Worm (Caenorhabditis elegans): ENCODE results near the gene epg-6.
A peak's percentile ranks its signal among the peaks of the same experiment; 100 is the strongest.

The epg-6 gene

DNA sequence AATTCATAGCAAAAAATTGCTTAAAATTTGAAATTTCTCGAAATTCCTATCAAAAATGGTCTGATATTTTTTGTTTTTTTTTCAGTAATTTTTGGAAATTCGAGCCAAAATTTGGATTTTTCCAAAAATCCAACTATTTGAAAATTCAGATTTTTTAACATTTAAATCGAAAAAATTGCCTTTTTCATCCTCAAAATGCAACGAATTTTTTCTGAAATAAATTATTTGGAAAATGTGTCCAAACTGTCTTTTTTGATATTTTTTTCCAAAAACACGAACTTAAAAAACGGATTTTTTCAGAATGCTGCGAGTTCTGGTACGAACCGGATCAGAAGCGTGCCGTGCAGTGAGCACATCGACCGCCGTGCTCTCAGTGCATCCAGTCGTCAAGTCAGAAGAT, 15.2 kb upstream of the epg-6 start, which contains the start of gene mrpl-22:
Gene mrpl-22 (plus strand): TSS at position 301 of the 400 bp plus-strand sequence.
- TF ChIP-seq fkh-10 (GFP tag; optimal IDR thresholded peaks at IDR 0.05) (no peak), egl-5 (tag; optimal IDR thresholded peaks at IDR 0.05) (no peak), ceh-16 (tag; optimal IDR thresholded peaks at IDR 0.05) (no peak), ceh-9 (tag; optimal IDR thresholded peaks at IDR 0.05) (no peak), ceh-28 (tag; optimal IDR thresholded peaks at IDR 0.05) (no peak), fos-1 (tag; optimal IDR thresholded peaks at IDR 0.05) (no peak)

DNA sequence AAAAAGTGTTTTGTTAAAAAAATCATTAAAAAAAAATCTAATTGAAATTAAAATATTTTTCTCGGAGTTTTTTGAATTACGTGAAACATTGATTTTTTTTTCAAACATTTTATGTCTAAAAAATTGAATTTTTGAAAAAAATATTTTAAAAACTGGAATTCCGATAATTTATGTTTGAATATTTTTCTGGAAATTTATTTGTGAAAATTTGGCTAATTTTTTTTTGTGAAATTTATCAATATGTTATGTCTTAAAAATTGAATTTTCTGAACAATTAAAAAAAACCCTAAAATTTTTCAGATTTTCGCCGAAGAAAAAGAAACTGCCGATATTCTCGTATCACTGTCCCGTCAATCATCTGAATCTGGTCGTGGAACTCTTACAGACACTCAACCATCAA, 12.3 kb upstream of the epg-6 start, which contains the start of gene Y39A1A.24:
Gene Y39A1A.24 (plus strand): TSS at position 301 of the 400 bp plus-strand sequence.
- TF ChIP-seq ceh-82 (tag; optimal IDR thresholded peaks at IDR 0.05) = no peak
- no peak for TF ChIP-seq nhr-25 (tag; optimal IDR thresholded peaks at IDR 0.05)
- TF ChIP-seq snpc-4 (tag; optimal IDR thresholded peaks at IDR 0.05) = no peak
- no peak for TF ChIP-seq ceh-28 (tag; optimal IDR thresholded peaks at IDR 0.05)
- no peak for TF ChIP-seq skn-1 (tag; optimal IDR thresholded peaks at IDR 0.05)
- no peak for TF ChIP-seq R02D3.7 (tag; optimal IDR thresholded peaks at IDR 0.05)
- no peak for TF ChIP-seq nhr-43 (tag; optimal IDR thresholded peaks at IDR 0.05; ENCODE audit: poor library complexity, severe bottlenecking)

DNA sequence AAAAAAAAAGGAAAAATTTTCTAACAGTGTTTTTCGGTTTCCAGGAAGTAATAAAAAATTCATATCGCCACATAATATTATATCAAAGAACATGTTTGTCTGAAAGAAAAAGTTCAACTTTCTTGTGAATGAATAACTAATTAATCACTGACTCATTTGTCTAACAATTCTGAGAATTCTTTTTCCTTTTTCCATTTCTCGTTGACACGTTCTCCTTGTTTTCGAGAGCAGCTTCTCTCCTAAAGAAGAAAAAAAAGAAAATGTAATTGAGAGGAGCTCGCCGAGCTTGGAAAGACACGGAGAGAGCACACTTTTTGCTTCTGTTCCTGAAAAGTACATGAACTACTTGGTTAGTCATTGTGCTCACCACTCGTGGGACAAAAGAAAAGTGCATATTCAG, 8.2 kb upstream of the epg-6 start:
- no peak for TF ChIP-seq nhr-43 (tag; optimal IDR thresholded peaks at IDR 0.05; ENCODE audit: poor library complexity, severe bottlenecking)
- TF ChIP-seq nfya-1 (tag; optimal IDR thresholded peaks at IDR 0.05; ENCODE audit: insufficient read depth) = peak; percentile 19

DNA sequence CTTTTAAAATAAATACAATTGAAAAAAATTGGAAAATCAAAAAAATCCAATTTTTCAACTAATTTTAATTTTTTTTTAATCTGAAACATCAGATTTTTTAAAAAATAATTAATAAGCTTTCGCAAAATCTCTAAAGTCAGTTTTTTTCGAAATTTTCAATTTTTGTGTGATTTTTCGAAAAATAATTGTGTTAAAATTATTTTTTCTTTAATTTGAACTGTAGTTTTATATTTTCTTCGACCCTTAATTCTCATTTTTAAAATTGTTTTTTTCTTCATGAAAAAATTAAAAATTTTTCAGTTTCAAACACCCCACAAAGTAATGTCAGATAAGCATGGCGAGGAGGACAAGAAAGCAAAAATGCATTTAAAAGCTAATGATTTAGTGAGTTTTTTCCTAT, 5.1 kb upstream of the epg-6 start, which contains the start of gene rabx-5:
Gene rabx-5 (plus strand): TSS at position 301 of the 400 bp plus-strand sequence.
- TF ChIP-seq unc-62 (GFP tag; optimal IDR thresholded peaks at IDR 0.05) (no peak), nhr-11 (tag; optimal IDR thresholded peaks at IDR 0.05) (no peak), ztf-4 (tag; optimal IDR thresholded peaks at IDR 0.05) (no peak), lin-39 (tag; optimal IDR thresholded peaks at IDR 0.05) (no peak), elt-1 (tag; optimal IDR thresholded peaks at IDR 0.05) (no peak), ceh-16 (tag; optimal IDR thresholded peaks at IDR 0.05) (no peak), nhr-76 (tag; optimal IDR thresholded peaks at IDR 0.05) (no peak), hmg-11 (tag; optimal IDR thresholded peaks at IDR 0.05) (no peak), egl-5 (tag; optimal IDR thresholded peaks at IDR 0.05) (no peak), pqm-1 (tag; optimal IDR thresholded peaks at IDR 0.05) (no peak), nfya-1 (tag; optimal IDR thresholded peaks at IDR 0.05; ENCODE audit: insufficient read depth) (no peak), ceh-9 (tag; optimal IDR thresholded peaks at IDR 0.05) (no peak), ama-1 (optimal IDR thresholded peaks at IDR 0.05) (no peak), sea-2 (GFP tag; optimal IDR thresholded peaks at IDR 0.05) (no peak), mml-1 (tag; optimal IDR thresholded peaks at IDR 0.05) (no peak), nhr-43 (tag; optimal IDR thresholded peaks at IDR 0.05; ENCODE audit: poor library complexity, severe bottlenecking) (no peak), unc-39 (tag; optimal IDR thresholded peaks at IDR 0.05) (no peak)

DNA sequence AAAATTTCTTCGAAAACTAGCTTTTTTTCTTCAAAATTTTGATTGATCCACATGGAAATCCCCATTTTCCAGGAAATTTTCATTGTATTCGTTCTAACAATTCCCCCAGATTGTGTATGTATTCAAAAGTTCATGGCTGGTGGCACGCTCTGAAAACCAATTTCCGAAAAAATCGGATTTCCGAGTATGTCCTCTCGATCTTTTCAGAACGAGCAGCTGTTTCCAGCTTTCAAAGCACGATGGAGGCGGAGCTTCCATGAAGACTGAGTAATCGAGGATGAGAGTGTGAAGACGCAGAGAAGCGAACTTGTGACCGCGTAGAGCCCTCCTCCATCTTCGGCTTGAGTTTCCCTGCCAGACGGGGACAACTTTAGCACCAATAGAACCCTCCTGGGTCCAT, 4.3 kb upstream of the epg-6 start:
- TF ChIP-seq egl-5 (tag; optimal IDR thresholded peaks at IDR 0.05) = no peak
- no peak for TF ChIP-seq snpc-4 (tag; optimal IDR thresholded peaks at IDR 0.05)
- TF ChIP-seq nfya-1 (tag; optimal IDR thresholded peaks at IDR 0.05; ENCODE audit: insufficient read depth) = peak; percentile 5
- TF ChIP-seq hmg-11 (tag; optimal IDR thresholded peaks at IDR 0.05) = peak; percentile 70

DNA sequence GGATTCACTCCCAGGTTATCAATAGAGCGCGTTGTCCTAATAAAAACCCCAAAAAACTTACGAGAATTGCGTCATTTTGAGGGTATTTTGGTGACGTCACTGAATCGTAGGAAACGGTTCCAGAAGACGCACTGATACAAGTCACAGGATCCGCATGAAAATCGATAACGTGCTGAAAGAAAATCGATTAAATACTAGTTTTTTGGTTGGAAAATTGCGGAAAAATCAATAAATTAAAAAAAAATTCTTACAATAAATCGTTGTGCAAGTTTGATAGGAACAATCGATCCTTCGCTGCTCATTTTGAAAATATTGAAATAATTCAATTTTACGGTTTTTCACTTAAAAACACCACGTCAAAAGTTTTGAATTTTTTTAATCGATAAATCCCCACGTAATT, 3.3 kb upstream of the epg-6 start, which contains the start of gene Y39A1A.2:
Gene Y39A1A.2 (minus strand): TSS at position 319 of the 400 bp plus-strand sequence.
- TF ChIP-seq ztf-4 (tag; optimal IDR thresholded peaks at IDR 0.05) (no peak), ceh-28 (tag; optimal IDR thresholded peaks at IDR 0.05) (peak; percentile 58)

DNA sequence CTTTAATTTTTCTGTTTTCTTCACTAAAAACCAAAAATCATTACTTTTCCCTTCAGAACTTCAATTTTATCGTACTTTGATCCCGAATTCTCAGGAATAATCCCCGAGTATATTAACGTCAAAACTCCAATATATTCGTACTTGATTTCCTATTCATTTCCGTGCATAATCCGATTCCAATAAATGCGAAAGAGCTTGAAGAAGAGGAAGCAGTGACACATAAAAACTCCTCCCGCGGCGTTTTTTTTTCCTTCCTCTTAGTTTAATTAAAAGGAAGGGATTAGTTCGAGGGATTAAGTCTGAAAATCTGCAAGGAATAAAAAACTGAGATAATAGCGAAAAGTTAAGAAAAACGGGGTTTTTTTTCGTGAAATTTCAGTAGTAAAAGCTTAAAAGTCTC, 906 bp upstream of the epg-6 start:
- TF ChIP-seq nhr-11 (tag; optimal IDR thresholded peaks at IDR 0.05) (peak; percentile 38), unc-62 (GFP tag; optimal IDR thresholded peaks at IDR 0.05) (no peak)

DNA sequence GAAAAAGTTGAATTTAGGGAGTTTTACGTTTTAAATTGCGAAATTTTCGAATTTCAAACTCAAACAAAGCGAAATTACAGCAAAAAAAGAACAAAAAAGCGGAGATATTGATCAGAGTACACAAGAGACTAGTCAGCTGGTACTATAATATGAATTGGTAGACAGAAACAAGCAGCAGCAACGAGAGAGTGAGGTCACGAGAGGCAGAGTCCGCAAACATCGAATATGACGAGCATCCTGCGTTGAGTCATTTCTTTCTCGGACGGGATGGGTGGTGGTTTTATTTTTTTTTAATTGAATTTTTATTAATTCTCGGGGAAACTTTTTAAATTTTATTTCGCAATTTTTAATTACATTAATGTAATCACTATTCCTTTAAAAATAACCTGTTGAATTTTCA, 289 bp downstream of the epg-6 start:
- TF ChIP-seq pqm-1 (tag; optimal IDR thresholded peaks at IDR 0.05) = peak; percentile 11
- no peak for TF ChIP-seq ztf-11 (tag; optimal IDR thresholded peaks at IDR 0.05)
- peak; percentile 43 for TF ChIP-seq nhr-43 (tag; optimal IDR thresholded peaks at IDR 0.05; ENCODE audit: poor library complexity, severe bottlenecking)
- TF ChIP-seq nhr-25 (tag; optimal IDR thresholded peaks at IDR 0.05) = peak; percentile 64
- no peak for TF ChIP-seq zag-1 (tag; optimal IDR thresholded peaks at IDR 0.05)
- peak; percentile 71 for TF ChIP-seq snpc-4 (tag; optimal IDR thresholded peaks at IDR 0.05)
- peak; percentile 53 for TF ChIP-seq jun-1 (tag; optimal IDR thresholded peaks at IDR 0.05)
- no peak for TF ChIP-seq nhr-77 (tag; optimal IDR thresholded peaks at IDR 0.05)
- no peak for TF ChIP-seq egl-27 (tag; optimal IDR thresholded peaks at IDR 0.05)
- TF ChIP-seq ama-1 (optimal IDR thresholded peaks at IDR 0.05) = peak; percentile 36
- TF ChIP-seq nhr-12 (tag; optimal IDR thresholded peaks at IDR 0.05) = no peak
- peak; percentile 72 for TF ChIP-seq nhr-23 (tag; optimal IDR thresholded peaks at IDR 0.05)
- TF ChIP-seq lin-15B (tag; optimal IDR thresholded peaks at IDR 0.05) = peak; percentile 78
- TF ChIP-seq hmg-11 (tag; optimal IDR thresholded peaks at IDR 0.05) = peak; percentile 69
- TF ChIP-seq ztf-4 (tag; optimal IDR thresholded peaks at IDR 0.05) = no peak
- peak; percentile 93 for TF ChIP-seq pha-4 (tag; optimal IDR thresholded peaks at IDR 0.05)
- no peak for TF ChIP-seq fkh-10 (GFP tag; optimal IDR thresholded peaks at IDR 0.05)
- TF ChIP-seq fos-1 (tag; optimal IDR thresholded peaks at IDR 0.05) = peak; percentile 24
- TF ChIP-seq mdl-1 (tag; optimal IDR thresholded peaks at IDR 0.05) = no peak
- TF ChIP-seq elt-2 (tag; optimal IDR thresholded peaks at IDR 0.05) = peak; percentile 39
- TF ChIP-seq ceh-28 (tag; optimal IDR thresholded peaks at IDR 0.05) = peak; percentile 38
- peak; percentile 77 for TF ChIP-seq nfya-1 (tag; optimal IDR thresholded peaks at IDR 0.05; ENCODE audit: insufficient read depth)
- no peak for TF ChIP-seq ceh-9 (tag; optimal IDR thresholded peaks at IDR 0.05)
